Worm (Caenorhabditis elegans) whole organism, L3 larva: ENCODE data around the gene duxl-1.

Experiments used
- mdl-1 ChIP-seq: fragments of 150-350 bp; optimal IDR thresholded peaks from 2 replicates; lab custom pipeline; 2014; ENCODE audit warnings: missing biosample characterization, missing genetic modification characterization
- nhr-237 ChIP-seq: fragments of 150-350 bp; optimal IDR thresholded peaks from 2 replicates; lab custom pipeline; 2014; ENCODE audit warnings: missing biosample characterization, missing genetic modification characterization
- nhr-28 ChIP-seq: fragments of 150-350 bp; optimal IDR thresholded peaks from 2 replicates; lab custom pipeline; 2014; ENCODE audit warnings: missing biosample characterization, missing genetic modification characterization
- nhr-77 ChIP-seq: fragments of 150-350 bp; optimal IDR thresholded peaks from 2 replicates; lab custom pipeline; 2014; ENCODE audit warnings: missing biosample characterization, missing genetic modification characterization
- pha-4 ChIP-seq: fragments of 150-350 bp; optimal IDR thresholded peaks from 2 replicates; lab custom pipeline; 2014; ENCODE audit warnings: missing biosample characterization, missing genetic modification reagents, missing genetic modification characterization
- pqm-1 ChIP-seq: fragments of 150-350 bp; optimal IDR thresholded peaks from 2 replicates; lab custom pipeline; 2017; ENCODE audit warnings: missing biosample characterization, missing genetic modification characterization, inconsistent platforms
- snpc-4 ChIP-seq: fragments of 150-350 bp; optimal IDR thresholded peaks from 2 replicates; lab custom pipeline; 2014; ENCODE audit warnings: missing biosample characterization, missing genetic modification characterization

DNA sequence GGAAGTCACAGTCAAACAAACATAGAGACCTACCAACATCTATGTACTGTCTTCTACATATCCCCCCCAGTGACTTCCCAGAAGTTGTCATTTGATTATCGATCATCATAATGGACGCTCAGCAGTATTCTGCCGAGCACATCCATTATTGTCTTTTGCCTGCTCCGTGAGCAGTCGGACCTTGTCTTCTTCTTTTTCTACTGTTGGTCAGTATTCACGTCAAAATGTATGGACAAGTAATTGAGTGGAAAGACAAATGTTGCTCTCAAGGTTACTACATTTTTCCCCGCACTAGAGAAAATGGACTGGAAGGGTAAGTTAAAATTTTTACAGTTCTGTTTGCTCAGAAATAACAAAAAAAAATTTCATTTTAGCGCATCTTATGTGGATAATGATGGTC is 8.6 kb upstream of the duxl-1 start, which contains the start of gene btb-12:
- no peak for TF ChIP-seq nhr-28 (tag; lab: Kevin White, UChicago)
- TF ChIP-seq nhr-77 = no peak
- no peak for TF ChIP-seq nhr-237 (tag; lab: Kevin White, UChicago)
- no peak for TF ChIP-seq pha-4 (tag; lab: Kevin White, UChicago)
- TF ChIP-seq mdl-1 = no peak
- no peak for TF ChIP-seq pqm-1 (tag; lab: Kevin White, UChicago)
- no peak for TF ChIP-seq snpc-4 (tag; lab: Kevin White, UChicago)
